Worm (Caenorhabditis elegans) whole organism, young adult: ENCODE results near the gene mgl-1.

Experiments used
- C06A6.2 ChIP-seq: fragments of 200-800 bp; sonication (Bioruptor generic); conservative IDR thresholded peaks from 2 replicates; pipeline ENCODE4 v1.3.6; 2022; ENCODE audit warnings: missing genetic modification characterization, missing compliant biosample characterization
- C17E4.6 ChIP-seq: fragments of 200-800 bp; sonication (Bioruptor generic); IDR thresholded peaks from 2 replicates; pipeline ENCODE4 v1.3.6; 2022; ENCODE audit warnings: missing genetic modification reagents, missing genetic modification characterization, missing compliant biosample characterization
- F33H1.4 ChIP-seq: fragments of 200-800 bp; sonication (Bioruptor generic); IDR thresholded peaks from 2 replicates; pipeline ENCODE4 v1.3.6; 2022; ENCODE audit warnings: missing genetic modification reagents, missing genetic modification characterization, missing compliant biosample characterization
- F49E8.2 ChIP-seq: sonication (generic microtip); optimal IDR thresholded peaks from 3 replicates; lab custom pipeline; 2017; ENCODE audit warnings: missing genetic modification characterization, mild to moderate bottlenecking, missing compliant biosample characterization, antibody characterized with exemption, moderate library complexity; ENCODE audit not compliant: insufficient read depth
- F57C9.4 ChIP-seq: sonication (generic microtip); optimal IDR thresholded peaks from 2 replicates; lab custom pipeline; 2017; ENCODE audit warnings: mild to moderate bottlenecking, missing genetic modification characterization, missing compliant biosample characterization
- Y53G8AR.9 ChIP-seq: fragments of 200-800 bp; sonication (Bioruptor generic); conservative IDR thresholded peaks from 2 replicates; pipeline ENCODE4 v1.3.6; 2022; ENCODE audit warnings: missing genetic modification reagents, missing genetic modification characterization, missing compliant biosample characterization
- atf-7 ChIP-seq: sonication (generic microtip); optimal IDR thresholded peaks from 2 replicates; lab custom pipeline; 2017; ENCODE audit warnings: mild to moderate bottlenecking, missing genetic modification characterization, missing compliant biosample characterization
- athp-1 ChIP-seq: sonication (generic microtip); optimal IDR thresholded peaks from 2 replicates; lab custom pipeline; 2017; ENCODE audit warnings: mild to moderate bottlenecking, missing genetic modification characterization, missing compliant biosample characterization
- cebp-1 ChIP-seq, 2 experiments: fragments of 200-800 bp in 1 of 2; sonication (Bioruptor generic) in 1 of 2; sonication (generic microtip) in 1 of 2; IDR thresholded peaks in 1 of 2; optimal IDR thresholded peaks in 1 of 2; 2 replicates each; pipeline versions ENCODE4 v1.3.6 to Lab custom; 2017 to 2022; ENCODE audit warnings: missing compliant biosample characterization in 2 of 2, missing genetic modification characterization in 2 of 2, mild to moderate bottlenecking in 1 of 2, missing genetic modification reagents in 1 of 2, moderate library complexity in 1 of 2
- cebp-2 ChIP-seq: fragments of 200-800 bp; sonication (Bioruptor generic); IDR thresholded peaks from 2 replicates; pipeline ENCODE4 v1.3.6; 2022; ENCODE audit warnings: missing genetic modification characterization, missing compliant biosample characterization
- ceh-58 ChIP-seq: fragments of 200-800 bp; sonication (Bioruptor generic); IDR thresholded peaks from 2 replicates; pipeline ENCODE4 v1.3.6; 2022; ENCODE audit warnings: missing genetic modification characterization, missing compliant biosample characterization
- chd-7 ChIP-seq: sonication (generic microtip); optimal IDR thresholded peaks from 2 replicates; lab custom pipeline; 2016; ENCODE audit warnings: mild to moderate bottlenecking, missing genetic modification characterization, moderate library complexity, missing compliant biosample characterization
- ets-4 ChIP-seq: fragments of 200-800 bp; sonication (Bioruptor generic); optimal IDR thresholded peaks from 2 replicates; lab custom pipeline; 2018; ENCODE audit warnings: mild to moderate bottlenecking, missing genetic modification characterization, missing compliant biosample characterization
- gei-17 ChIP-seq: fragments of 200-800 bp; sonication (Bioruptor generic); optimal IDR thresholded peaks from 2 replicates; lab custom pipeline; 2018; ENCODE audit warnings: mild to moderate bottlenecking, missing genetic modification characterization, missing compliant biosample characterization
- hlh-26 ChIP-seq: fragments of 200-800 bp; sonication (Bioruptor generic); conservative IDR thresholded peaks from 2 replicates; pipeline ENCODE4 v1.3.6; 2022; ENCODE audit warnings: missing genetic modification reagents, missing genetic modification characterization, missing compliant biosample characterization
- hmg-20 ChIP-seq: fragments of 200-800 bp; sonication (Bioruptor generic); IDR thresholded peaks from 2 replicates; pipeline ENCODE4 v1.3.6; 2022; ENCODE audit warnings: missing genetic modification reagents, missing genetic modification characterization, missing compliant biosample characterization
- let-607 ChIP-seq, 2 experiments: fragments of 200-800 bp in 1 of 2; sonication (Bioruptor generic) in 1 of 2; sonication (generic microtip) in 1 of 2; optimal IDR thresholded peaks; 2 replicates each; lab custom pipeline; 2016 to 2018; ENCODE audit warnings: mild to moderate bottlenecking in 2 of 2, missing compliant biosample characterization in 2 of 2, missing genetic modification characterization in 2 of 2, moderate library complexity in 2 of 2, missing genotype in 1 of 2
- lin-40 ChIP-seq: sonication (generic microtip); optimal IDR thresholded peaks from 2 replicates; lab custom pipeline; 2016; ENCODE audit warnings: missing genetic modification characterization, mild to moderate bottlenecking, missing compliant biosample characterization, missing genotype, missing genetic modification reagents
- lsl-1 ChIP-seq: fragments of 200-800 bp; sonication (Bioruptor generic); optimal IDR thresholded peaks from 2 replicates; lab custom pipeline; 2018; ENCODE audit warnings: mild to moderate bottlenecking, missing genetic modification characterization, moderate library complexity, missing compliant biosample characterization
- madf-3 ChIP-seq: fragments of 200-800 bp; sonication (Bioruptor generic); IDR thresholded peaks from 2 replicates; pipeline ENCODE4 v1.3.6; 2022; ENCODE audit warnings: missing genetic modification reagents, missing genetic modification characterization, missing compliant biosample characterization
- mcd-1 ChIP-seq: fragments of 200-800 bp; sonication (Bioruptor generic); IDR thresholded peaks from 2 replicates; pipeline ENCODE4 v1.3.6; 2022; ENCODE audit warnings: missing genetic modification reagents, missing genetic modification characterization, missing compliant biosample characterization
- nfya-2 ChIP-seq: fragments of 200-800 bp; sonication (Bioruptor generic); IDR thresholded peaks from 2 replicates; pipeline ENCODE4 v1.3.6; 2022; ENCODE audit warnings: missing genetic modification reagents, missing genetic modification characterization, missing compliant biosample characterization
- nhr-179 ChIP-seq: sonication (generic microtip); optimal IDR thresholded peaks from 2 replicates; lab custom pipeline; 2016; ENCODE audit warnings: mild to moderate bottlenecking, missing genetic modification characterization, missing compliant biosample characterization
- nhr-80 ChIP-seq: sonication (generic microtip); optimal IDR thresholded peaks from 2 replicates; lab custom pipeline; 2016; ENCODE audit warnings: missing genetic modification characterization, missing compliant biosample characterization
- snpc-1.3 ChIP-seq: sonication (generic microtip); optimal IDR thresholded peaks from 2 replicates; lab custom pipeline; 2017; ENCODE audit warnings: missing genetic modification characterization, mild to moderate bottlenecking, missing compliant biosample characterization, antibody characterized with exemption, moderate library complexity, missing genotype, missing genetic modification reagents; ENCODE audit not compliant: insufficient read depth
- snpc-3.4 ChIP-seq: sonication (generic microtip); optimal IDR thresholded peaks from 2 replicates; lab custom pipeline; 2017; ENCODE audit warnings: missing genetic modification characterization, mild to moderate bottlenecking, missing compliant biosample characterization, antibody characterized with exemption, moderate library complexity, missing genotype, missing genetic modification reagents
- somi-1 ChIP-seq: fragments of 200-800 bp; sonication (Bioruptor generic); optimal IDR thresholded peaks from 2 replicates; lab custom pipeline; 2018; ENCODE audit warnings: mild to moderate bottlenecking, missing genetic modification characterization, missing compliant biosample characterization
- sptf-2 ChIP-seq: fragments of 200-800 bp; sonication (Bioruptor generic); optimal IDR thresholded peaks from 2 replicates; lab custom pipeline; 2018; ENCODE audit warnings: mild to moderate bottlenecking, missing genetic modification characterization, missing compliant biosample characterization
- tbx-9 ChIP-seq: sonication (generic microtip); optimal IDR thresholded peaks from 2 replicates; lab custom pipeline; 2016; ENCODE audit warnings: borderline replicate concordance, missing genetic modification characterization, inconsistent platforms, missing compliant biosample characterization
- tlf-1 ChIP-seq: fragments of 200-800 bp; sonication (Bioruptor generic); optimal IDR thresholded peaks from 2 replicates; lab custom pipeline; 2018; ENCODE audit warnings: mild to moderate bottlenecking, missing genetic modification characterization, missing compliant biosample characterization
- unc-130 ChIP-seq: sonication (generic microtip); optimal IDR thresholded peaks from 2 replicates; lab custom pipeline; 2016; ENCODE audit warnings: missing genetic modification reagents, missing genetic modification characterization, missing compliant biosample characterization
- unc-62 ChIP-seq: fragments of 150-350 bp; optimal IDR thresholded peaks from 2 replicates; lab custom pipeline; 2014; ENCODE audit warnings: missing biosample characterization, missing genetic modification reagents, missing genetic modification characterization
- zfh-2 ChIP-seq: fragments of 200-800 bp; sonication (Bioruptor generic); conservative IDR thresholded peaks from 2 replicates; pipeline ENCODE4 v1.3.6; 2022; ENCODE audit warnings: missing genetic modification reagents, missing genetic modification characterization, missing compliant biosample characterization
- ztf-22 ChIP-seq: fragments of 200-800 bp; sonication (Bioruptor generic); optimal IDR thresholded peaks from 2 replicates; lab custom pipeline; 2018; ENCODE audit warnings: mild to moderate bottlenecking, missing genetic modification characterization, moderate library complexity, missing compliant biosample characterization
- ztf-28 ChIP-seq: fragments of 200-800 bp; sonication (Bioruptor generic); IDR thresholded peaks from 2 replicates; pipeline ENCODE4 v1.3.6; 2022; ENCODE audit warnings: missing genetic modification reagents, missing genetic modification characterization, missing compliant biosample characterization

mgl-1 gene

DNA sequence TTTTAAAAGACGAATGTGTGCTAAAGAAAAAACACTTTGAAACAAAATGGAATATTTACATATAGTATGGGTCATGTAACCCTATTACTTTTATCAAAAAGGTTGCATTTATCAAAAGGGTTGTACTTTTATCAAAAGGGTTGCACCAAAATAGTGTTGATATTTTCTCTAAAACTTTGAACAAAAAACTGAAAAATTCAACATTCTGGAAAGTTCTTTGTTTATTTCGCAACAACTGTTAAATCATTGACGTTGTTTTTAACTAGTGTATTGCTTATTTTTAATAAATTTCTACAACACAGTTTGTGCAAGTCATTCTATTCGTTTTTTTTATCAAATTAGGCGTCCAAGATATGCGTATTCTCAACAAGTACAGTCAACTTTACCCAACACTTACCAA lies 37.6 kb downstream of the mgl-1 start, which contains the start of the genes C17G1.5 and C17G1.14:
Gene C17G1.5, plus strand, starts transcription at position 266 of the 400 bp plus-strand sequence.
Gene C17G1.14, plus strand, starts transcription at position 277 of the 400 bp plus-strand sequence.
- TF ChIP-seq cebp-1 (GFP tag; IDR thresholded peaks at IDR 0.05; lab: Robert Waterston, UW) (peak; percentile 39; the same call in 1 of the 2 replicates), cebp-1 (tag; optimal IDR thresholded peaks at IDR 0.05; lab: Kevin White, UChicago) (peak; percentile 73), lin-40 (tag; lab: Kevin White, UChicago) (no peak), snpc-1.3 (tag; lab: Kevin White, UChicago) (no peak)

DNA sequence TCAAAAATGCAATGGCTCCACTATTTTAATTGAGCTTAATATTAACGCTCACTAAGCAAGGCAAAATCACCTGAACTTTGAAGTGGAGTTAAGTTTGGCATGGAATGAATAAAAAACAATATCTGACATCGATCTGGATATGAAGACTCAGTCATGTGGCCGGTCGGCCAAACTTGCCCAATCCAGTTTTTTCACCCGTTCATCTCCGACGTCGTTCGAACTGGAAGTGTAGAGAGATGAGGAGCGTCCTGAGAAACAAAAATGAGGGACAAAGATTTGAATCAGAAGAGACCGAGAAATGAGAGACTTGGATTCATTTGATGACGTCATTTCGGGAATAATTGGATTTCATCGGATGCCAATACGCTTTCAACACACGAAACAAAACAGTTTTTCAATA lies 38.0 kb downstream of the mgl-1 start:
- TF ChIP-seq sptf-2 (GFP tag; lab: Kevin White, UChicago) (no peak), madf-3 (GFP tag; lab: Robert Waterston, UW) (no peak), tlf-1 (GFP tag; lab: Kevin White, UChicago) (no peak), atf-7 (tag; lab: Kevin White, UChicago) (no peak), ets-4 (GFP tag; lab: Kevin White, UChicago) (no peak), hlh-26 (GFP tag; lab: Robert Waterston, UW) (no peak), F49E8.2 (tag; lab: Kevin White, UChicago) (no peak), nhr-179 (tag; lab: Kevin White, UChicago) (no peak), lsl-1 (GFP tag; lab: Kevin White, UChicago) (no peak), chd-7 (tag; lab: Kevin White, UChicago) (no peak), Y53G8AR.9 (GFP tag; lab: Robert Waterston, UW) (no peak), unc-62 (no peak), nfya-2 (GFP tag; lab: Robert Waterston, UW) (no peak), ceh-58 (GFP tag; lab: Robert Waterston, UW) (no peak), unc-130 (GFP tag; lab: Kevin White, UChicago) (no peak), hmg-20 (no peak), F33H1.4 (GFP tag; lab: Robert Waterston, UW) (no peak), zfh-2 (GFP tag; lab: Robert Waterston, UW) (no peak)

- no peak for TF ChIP-seq F57C9.4 (tag; lab: Kevin White, UChicago)
- peak; percentile 31 for TF ChIP-seq nhr-80 (tag; lab: Kevin White, UChicago)
- no peak for TF ChIP-seq somi-1
- no peak for TF ChIP-seq let-607 (tag; optimal IDR thresholded peaks at IDR 0.05; lab: Kevin White, UChicago)
- TF ChIP-seq gei-17 (GFP tag; lab: Kevin White, UChicago): no peak
- TF ChIP-seq ztf-22 (GFP tag; lab: Kevin White, UChicago): no peak
- no peak for TF ChIP-seq C17E4.6 (GFP tag; lab: Robert Waterston, UW)
- no peak for TF ChIP-seq athp-1 (tag; lab: Kevin White, UChicago)
- TF ChIP-seq snpc-3.4 (tag; lab: Kevin White, UChicago): no peak
These were observed 42.1 kb downstream of the mgl-1 start for ce11 chrX:9934009-9934323.

DNA sequence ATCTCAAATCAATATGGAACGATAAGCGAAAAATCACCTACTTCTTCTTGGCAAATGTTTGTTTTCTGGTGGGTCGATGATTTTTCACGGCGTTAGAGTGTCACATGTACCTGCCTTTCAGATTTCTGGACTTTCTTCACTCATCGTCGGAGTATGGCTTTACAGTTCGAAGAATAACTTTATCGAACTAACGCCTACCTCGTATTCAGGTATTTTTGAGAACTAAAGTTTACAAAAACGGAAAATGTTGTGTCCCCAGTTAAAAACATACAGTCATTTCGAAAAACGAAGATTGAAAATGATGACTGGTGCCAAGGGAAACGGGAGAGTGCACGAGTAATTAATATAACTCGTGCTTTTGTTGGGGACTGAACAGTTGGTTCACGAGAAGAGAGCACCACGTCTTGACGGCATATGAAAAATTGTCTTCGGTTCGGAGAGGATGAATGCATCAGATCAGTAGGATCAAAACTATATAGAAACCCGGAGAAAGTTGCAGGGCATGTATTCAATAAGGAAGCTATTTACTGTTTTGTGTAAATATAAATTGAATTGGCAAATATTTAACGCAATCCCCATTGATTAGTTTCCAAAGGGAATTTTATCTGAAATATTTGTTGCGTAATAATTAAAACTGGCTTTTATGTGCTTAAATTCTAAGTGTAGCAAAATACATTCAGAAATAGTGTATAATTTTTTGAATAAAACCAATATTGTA lies 42.7 kb downstream of the mgl-1 start:
- TF ChIP-seq mcd-1 (GFP tag; lab: Robert Waterston, UW): no peak
- TF ChIP-seq cebp-2 (GFP tag; lab: Robert Waterston, UW): no peak
- no peak for TF ChIP-seq gei-17 (GFP tag; lab: Kevin White, UChicago)
- TF ChIP-seq tbx-9 (tag; lab: Kevin White, UChicago): no peak
- TF ChIP-seq ztf-28: no peak
- TF ChIP-seq C06A6.2 (GFP tag; lab: Robert Waterston, UW): no peak
